Worm (Caenorhabditis elegans): ENCODE results near the gene K01A2.6.
A peak's percentile ranks its signal among the peaks of the same experiment; 100 is the strongest.

- TF ChIP-seq ces-1 (GFP tag; optimal IDR thresholded peaks at IDR 0.05) (no peak), lin-39 (tag; optimal IDR thresholded peaks at IDR 0.05) (no peak), nhr-20 (tag; optimal IDR thresholded peaks at IDR 0.05) (no peak), elt-3 (tag; optimal IDR thresholded peaks at IDR 0.05) (peak in 4 of 6 experiments; percentile 25 to 65 (median 51)), nhr-76 (tag; optimal IDR thresholded peaks at IDR 0.05) (no peak), alr-1 (tag; optimal IDR thresholded peaks at IDR 0.05; ENCODE audit: borderline replicate concordance) (no peak), nhr-77 (tag; optimal IDR thresholded peaks at IDR 0.05) (no peak), snpc-4 (tag; optimal IDR thresholded peaks at IDR 0.05) (no peak), lir-3 (tag; optimal IDR thresholded peaks at IDR 0.05; ENCODE audit: poor library complexity) (no peak), pax-3 (tag; optimal IDR thresholded peaks at IDR 0.05) (no peak), hpl-2 (GFP tag; optimal IDR thresholded peaks at IDR 0.05) (no peak), ama-1 (optimal IDR thresholded peaks at IDR 0.05) (no peak), ztf-11 (tag; optimal IDR thresholded peaks at IDR 0.05) (no peak)
Observed at ce11 chrII:333853-334449, 34.2 kb downstream of the K01A2.6 start.
